Fruit fly (Drosophila melanogaster): ENCODE data around the gene Gss2.

dm6 chrX:17910941-17911703 lies 11.6 kb downstream of the Gss2 start, which contains the start of gene CG6847:
- TF ChIP-seq EcR (GFP tag; optimal IDR thresholded peaks at IDR 0.05) = no peak
- TF ChIP-seq Dll (optimal IDR thresholded peaks at IDR 0.05) = no peak
- TF ChIP-seq pan (optimal IDR thresholded peaks at IDR 0.05) = no peak
